Worm (Caenorhabditis elegans) whole organism, L3 larva: Measurements from ENCODE around the gene C15F1.2.
"Not testable (repeated sequence)": the region's sequence is repeated elsewhere in the genome, so short reads cannot be mapped to it uniquely, and the experiment has no call there.

Experiments used
- R02D3.7 ChIP-seq: fragments of 150-350 bp; optimal IDR thresholded peaks from 2 replicates; lab custom pipeline; 2014; ENCODE audit warnings: missing biosample characterization, missing genetic modification characterization
- ZK546.5 ChIP-seq: sonication (generic microtip); optimal IDR thresholded peaks from 2 replicates; lab custom pipeline; 2017; ENCODE audit warnings: missing biosample characterization, missing genetic modification characterization
- ama-1 ChIP-seq: fragments of 150-350 bp; optimal IDR thresholded peaks from 2 replicates; lab custom pipeline; 2018
- ceh-16 ChIP-seq: sonication (generic microtip); optimal IDR thresholded peaks from 2 replicates; lab custom pipeline; 2017; ENCODE audit warnings: missing biosample characterization, missing genetic modification characterization
- ceh-28 ChIP-seq: fragments of 150-350 bp; optimal IDR thresholded peaks from 2 replicates; lab custom pipeline; 2014; ENCODE audit warnings: missing biosample characterization, missing genetic modification reagents, missing genetic modification characterization
- daf-12 ChIP-seq: fragments of 150-350 bp; optimal IDR thresholded peaks from 2 replicates; lab custom pipeline; 2014; ENCODE audit warnings: missing biosample characterization, missing genetic modification reagents, missing genetic modification characterization
- egl-5 ChIP-seq: fragments of 150-350 bp; optimal IDR thresholded peaks from 2 replicates; lab custom pipeline; 2017; ENCODE audit warnings: missing biosample characterization, missing genetic modification reagents, missing genetic modification characterization, inconsistent platforms
- elt-2 ChIP-seq: sonication (generic microtip); optimal IDR thresholded peaks from 2 replicates; lab custom pipeline; 2016; ENCODE audit warnings: missing genetic modification reagents, mild to moderate bottlenecking, missing genetic modification characterization, missing compliant biosample characterization
- elt-3 ChIP-seq, 3 experiments: fragments of 150-350 bp in 1 of 3; sonication (generic microtip) in 2 of 3; optimal IDR thresholded peaks; 2 replicates in 2 of 3; 4 replicates in 1 of 3; lab custom pipeline; 2014 to 2017; ENCODE audit warnings: missing biosample characterization in 3 of 3, missing genetic modification characterization in 3 of 3
- eor-1 ChIP-seq, 2 experiments: fragments of 150-350 bp; optimal IDR thresholded peaks; 2 replicates each; lab custom pipeline; 2014 to 2018; ENCODE audit warnings: missing biosample characterization in 2 of 2, missing genetic modification characterization in 2 of 2
- fkh-10 ChIP-seq: sonication (generic microtip); optimal IDR thresholded peaks from 2 replicates; lab custom pipeline; 2017; ENCODE audit warnings: missing biosample characterization, missing genetic modification reagents, missing genetic modification characterization
- fkh-2 ChIP-seq: fragments of 150-350 bp; optimal IDR thresholded peaks from 2 replicates; lab custom pipeline; 2014; ENCODE audit warnings: missing biosample characterization, missing genetic modification reagents, missing genetic modification characterization
- fos-1 ChIP-seq: fragments of 150-350 bp; optimal IDR thresholded peaks from 2 replicates; lab custom pipeline; 2014; ENCODE audit warnings: missing biosample characterization, missing genetic modification characterization
- hmg-11 ChIP-seq: sonication (generic microtip); optimal IDR thresholded peaks from 2 replicates; lab custom pipeline; 2016; ENCODE audit warnings: missing genetic modification characterization, missing compliant biosample characterization
- lin-15B ChIP-seq: fragments of 150-350 bp; optimal IDR thresholded peaks from 2 replicates; lab custom pipeline; 2014; ENCODE audit warnings: missing biosample characterization, missing genetic modification characterization
- lin-39 ChIP-seq: fragments of 150-350 bp; optimal IDR thresholded peaks from 2 replicates; lab custom pipeline; 2018; ENCODE audit warnings: missing biosample characterization, missing genetic modification reagents, missing genetic modification characterization
- lsy-12 ChIP-seq: sonication (generic microtip); optimal IDR thresholded peaks from 2 replicates; lab custom pipeline; 2016; ENCODE audit warnings: mild to moderate bottlenecking, missing genetic modification characterization, missing compliant biosample characterization
- mml-1 ChIP-seq: fragments of 150-350 bp; sonication (generic microtip); optimal IDR thresholded peaks from 3 replicates; lab custom pipeline; 2014; ENCODE audit warnings: missing biosample characterization, missing genetic modification characterization
- nfya-1 ChIP-seq: sonication (generic microtip); optimal IDR thresholded peaks from 2 replicates; lab custom pipeline; 2017; ENCODE audit warnings: missing genetic modification characterization, mild to moderate bottlenecking, missing compliant biosample characterization, antibody characterized with exemption, moderate library complexity; ENCODE audit not compliant: insufficient read depth
- nhr-11 ChIP-seq: fragments of 150-350 bp; optimal IDR thresholded peaks from 2 replicates; lab custom pipeline; 2014; ENCODE audit warnings: missing biosample characterization, missing genetic modification characterization
- nhr-12 ChIP-seq: fragments of 150-350 bp; optimal IDR thresholded peaks from 2 replicates; lab custom pipeline; 2014; ENCODE audit warnings: missing biosample characterization, missing genetic modification characterization
- nhr-23 ChIP-seq: fragments of 150-350 bp; optimal IDR thresholded peaks from 2 replicates; lab custom pipeline; 2014; ENCODE audit warnings: missing biosample characterization, missing genetic modification reagents, missing genetic modification characterization
- nhr-25 ChIP-seq: sonication (generic microtip); optimal IDR thresholded peaks from 2 replicates; lab custom pipeline; 2017; ENCODE audit warnings: missing biosample characterization, missing genetic modification characterization
- nhr-28 ChIP-seq: fragments of 150-350 bp; optimal IDR thresholded peaks from 2 replicates; lab custom pipeline; 2014; ENCODE audit warnings: missing biosample characterization, missing genetic modification characterization
- nhr-76 ChIP-seq: fragments of 150-350 bp; sonication (generic microtip); optimal IDR thresholded peaks from 5 replicates; lab custom pipeline; 2014; ENCODE audit warnings: missing biosample characterization, missing genetic modification characterization
- nhr-77 ChIP-seq: fragments of 150-350 bp; optimal IDR thresholded peaks from 2 replicates; lab custom pipeline; 2014; ENCODE audit warnings: missing biosample characterization, missing genetic modification characterization
- skn-1 ChIP-seq: fragments of 150-350 bp; optimal IDR thresholded peaks from 2 replicates; lab custom pipeline; 2014; ENCODE audit warnings: missing biosample characterization, missing genetic modification characterization
- snpc-4 ChIP-seq: fragments of 150-350 bp; optimal IDR thresholded peaks from 2 replicates; lab custom pipeline; 2014; ENCODE audit warnings: missing biosample characterization, missing genetic modification characterization
- unc-62 ChIP-seq: fragments of 150-350 bp; sonication (generic microtip); optimal IDR thresholded peaks from 4 replicates; lab custom pipeline; 2014; ENCODE audit warnings: missing biosample characterization, missing genetic modification reagents, missing genetic modification characterization
- zag-1 ChIP-seq: fragments of 150-350 bp; optimal IDR thresholded peaks from 2 replicates; lab custom pipeline; 2014; ENCODE audit warnings: missing biosample characterization, missing genetic modification characterization
- ztf-11 ChIP-seq: fragments of 150-350 bp; optimal IDR thresholded peaks from 2 replicates; lab custom pipeline; 2014; ENCODE audit warnings: missing biosample characterization, missing genetic modification characterization
- ztf-4 ChIP-seq: fragments of 150-350 bp; optimal IDR thresholded peaks from 2 replicates; lab custom pipeline; 2014; ENCODE audit warnings: missing biosample characterization, missing genetic modification characterization

Gene C15F1.2

ce11 chrII:6975725-6976124, 4.0 kb upstream of the C15F1.2 start:
- TF ChIP-seq fkh-10 (GFP tag; lab: Kevin White, UChicago) (no peak), elt-3 (tag; optimal IDR thresholded peaks at IDR 0.05; lab: Kevin White, UChicago) (no peak), nhr-23 (tag; lab: Kevin White, UChicago) (no peak), ceh-16 (tag; lab: Kevin White, UChicago) (no peak), ama-1 (lab: Kevin White, UChicago) (no peak), skn-1 (no peak), mml-1 (tag; lab: Kevin White, UChicago) (no peak), egl-5 (no peak), nhr-77 (tag; lab: Kevin White, UChicago) (no peak), lsy-12 (tag; lab: Kevin White, UChicago) (no peak), hmg-11 (tag; lab: Kevin White, UChicago) (no peak), lin-39 (no peak)

DNA sequence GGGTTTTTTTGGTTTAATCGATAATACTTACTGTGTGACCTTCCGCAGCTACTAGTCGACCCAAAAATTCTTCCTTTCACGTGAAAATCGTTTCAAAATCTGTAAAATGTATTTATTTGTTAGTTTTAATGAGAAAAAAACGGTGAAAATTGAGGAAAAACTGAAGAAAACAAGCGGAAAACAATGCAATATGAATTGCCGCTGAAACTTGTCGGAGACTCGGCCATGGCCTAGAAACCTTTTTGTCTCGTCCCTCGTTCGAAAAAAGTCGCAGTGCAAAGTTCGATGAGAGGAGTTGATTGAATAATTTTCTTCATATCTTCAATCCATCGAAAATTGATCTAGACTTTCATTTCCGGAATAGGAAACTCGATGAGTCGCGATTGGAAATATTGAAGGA, 2.0 kb upstream of the C15F1.2 start, which contains the start of gene C15F1.8:
Gene C15F1.8, minus strand, starts transcription at position 101 of the 400 bp plus-strand sequence.
- TF ChIP-seq ceh-16, zag-1, daf-12 (tag; lab: Kevin White, UChicago): not testable (repeated sequence)

DNA sequence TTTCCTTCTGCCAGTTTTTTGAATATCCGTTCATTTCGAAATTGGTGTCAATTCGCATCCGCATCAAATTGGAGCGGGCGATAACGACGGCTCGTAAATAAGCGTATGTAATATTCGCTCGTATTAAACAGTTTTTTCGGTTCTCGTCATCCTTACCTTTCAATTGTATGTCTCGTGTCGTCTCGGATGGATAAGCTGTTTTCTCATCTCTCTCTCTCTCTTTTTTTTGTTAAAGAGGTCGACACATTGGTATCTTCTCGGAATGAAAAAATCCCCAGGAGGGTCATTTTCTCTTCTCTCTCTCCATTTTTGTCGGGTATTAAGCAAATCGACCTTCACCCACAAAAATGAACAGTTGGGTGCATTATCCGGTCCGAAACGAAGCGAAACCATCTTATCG, 845 bp upstream of the C15F1.2 start:
- TF ChIP-seq nhr-11 (tag; lab: Kevin White, UChicago) (no peak), ZK546.5 (tag; lab: Kevin White, UChicago) (no peak), nhr-23 (tag; lab: Kevin White, UChicago) (peak; percentile 73), nhr-25 (tag; lab: Kevin White, UChicago) (no peak), elt-2 (tag; lab: Kevin White, UChicago) (no peak), R02D3.7 (tag; lab: Kevin White, UChicago) (no peak)

- TF ChIP-seq nhr-12 (tag; lab: Kevin White, UChicago) (no peak), elt-3 (tag; optimal IDR thresholded peaks at IDR 0.05; lab: Kevin White, UChicago) (no peak), snpc-4 (tag; lab: Kevin White, UChicago) (peak; percentile 77)
- TF ChIP-seq, all 47 proteins: peak for 1
These were observed 10.1 kb downstream of the C15F1.2 start, which contains the start of gene C15F1.1 for ce11 chrII:6989830-6990287. TSS of gene C15F1.1 (plus strand) at chrII:6989880.

ce11 chrII:6992949-6993348, 13.2 kb downstream of the C15F1.2 start:
- no peak for TF ChIP-seq fkh-2
- TF ChIP-seq lsy-12 (tag; lab: Kevin White, UChicago): peak; percentile 15
- TF ChIP-seq eor-1 (tag; optimal IDR thresholded peaks at IDR 0.05; lab: Kevin White, UChicago): no peak
- TF ChIP-seq ama-1 (lab: Kevin White, UChicago): no peak
- TF ChIP-seq nhr-25 (tag; lab: Kevin White, UChicago): no peak
- TF ChIP-seq ztf-4: no peak
- TF ChIP-seq nhr-76 (tag; lab: Kevin White, UChicago): no peak
- no peak for TF ChIP-seq elt-2 (tag; lab: Kevin White, UChicago)
- peak; percentile 12 for TF ChIP-seq unc-62 (GFP tag; lab: Kevin White, UChicago)
- TF ChIP-seq ZK546.5 (tag; lab: Kevin White, UChicago): no peak
- TF ChIP-seq lin-15B (tag; lab: Kevin White, UChicago): peak; percentile 1
- TF ChIP-seq hmg-11 (tag; lab: Kevin White, UChicago): peak; percentile 11
- TF ChIP-seq egl-5: peak; percentile 36
- TF ChIP-seq nfya-1: peak; percentile 88
- TF ChIP-seq lin-39: peak; percentile 60
- TF ChIP-seq ceh-28 (tag; lab: Kevin White, UChicago): peak; percentile 18
- TF ChIP-seq fkh-10 (GFP tag; lab: Kevin White, UChicago): peak; percentile 94
- no peak for TF ChIP-seq nhr-11 (tag; lab: Kevin White, UChicago)
- TF ChIP-seq fos-1: no peak
- TF ChIP-seq ztf-11 (tag; lab: Kevin White, UChicago): no peak
- TF ChIP-seq nhr-12 (tag; lab: Kevin White, UChicago): no peak
- TF ChIP-seq nhr-28 (tag; lab: Kevin White, UChicago): no peak
